Fruit fly (Drosophila melanogaster) whole organism: Measurements from ENCODE around the gene tal-3A.

ENCODE experiments used
- CG8478 ChIP-seq: fragments of >200 bp; optimal IDR thresholded peaks from 2 replicates; lab custom pipeline; 2018; ENCODE audit warnings: inconsistent platforms
- Dll ChIP-seq: fragments of >200 bp; optimal IDR thresholded peaks from 2 replicates; lab custom pipeline; 2017
- EcR ChIP-seq, 2 experiments: fragments of >200 bp; optimal IDR thresholded peaks; 2 replicates each; lab custom pipeline; 2017; ENCODE audit warnings: missing biosample characterization in 2 of 2, missing genetic modification characterization in 2 of 2, missing genetic modification reagents in 2 of 2
- pan ChIP-seq: fragments of >200 bp; optimal IDR thresholded peaks from 2 replicates; lab custom pipeline; 2017
- psq ChIP-seq: fragments of >200 bp; optimal IDR thresholded peaks from 2 replicates; lab custom pipeline; 2017
- usp ChIP-seq: fragments of >200 bp; optimal IDR thresholded peaks from 2 replicates; lab custom pipeline; 2017; ENCODE audit warnings: missing biosample characterization, missing genetic modification characterization, mixed read lengths

tal-3A gene

dm6 chr3R:13799567-13800429 is 13.1 kb upstream of the tal-3A start:
- TF ChIP-seq EcR (GFP tag; optimal IDR thresholded peaks at IDR 0.05; lab: Kevin White, UChicago), result no peak
- no peak for TF ChIP-seq psq (lab: Kevin White, UChicago)
- no peak for TF ChIP-seq pan
- TF ChIP-seq CG8478 (lab: Kevin White, UChicago), result no peak
- no peak for TF ChIP-seq Dll (lab: Kevin White, UChicago)
- TF ChIP-seq usp, result no peak

dm6 chr3R:13800430-13800848 is 12.5 kb upstream of the tal-3A start:
- no peak for TF ChIP-seq EcR (GFP tag; optimal IDR thresholded peaks at IDR 0.05; lab: Kevin White, UChicago)
- TF ChIP-seq pan, result no peak
- no peak for TF ChIP-seq CG8478 (lab: Kevin White, UChicago)
- no peak for TF ChIP-seq usp
- no peak for TF ChIP-seq Dll (lab: Kevin White, UChicago)
- no peak for TF ChIP-seq psq (lab: Kevin White, UChicago)

DNA sequence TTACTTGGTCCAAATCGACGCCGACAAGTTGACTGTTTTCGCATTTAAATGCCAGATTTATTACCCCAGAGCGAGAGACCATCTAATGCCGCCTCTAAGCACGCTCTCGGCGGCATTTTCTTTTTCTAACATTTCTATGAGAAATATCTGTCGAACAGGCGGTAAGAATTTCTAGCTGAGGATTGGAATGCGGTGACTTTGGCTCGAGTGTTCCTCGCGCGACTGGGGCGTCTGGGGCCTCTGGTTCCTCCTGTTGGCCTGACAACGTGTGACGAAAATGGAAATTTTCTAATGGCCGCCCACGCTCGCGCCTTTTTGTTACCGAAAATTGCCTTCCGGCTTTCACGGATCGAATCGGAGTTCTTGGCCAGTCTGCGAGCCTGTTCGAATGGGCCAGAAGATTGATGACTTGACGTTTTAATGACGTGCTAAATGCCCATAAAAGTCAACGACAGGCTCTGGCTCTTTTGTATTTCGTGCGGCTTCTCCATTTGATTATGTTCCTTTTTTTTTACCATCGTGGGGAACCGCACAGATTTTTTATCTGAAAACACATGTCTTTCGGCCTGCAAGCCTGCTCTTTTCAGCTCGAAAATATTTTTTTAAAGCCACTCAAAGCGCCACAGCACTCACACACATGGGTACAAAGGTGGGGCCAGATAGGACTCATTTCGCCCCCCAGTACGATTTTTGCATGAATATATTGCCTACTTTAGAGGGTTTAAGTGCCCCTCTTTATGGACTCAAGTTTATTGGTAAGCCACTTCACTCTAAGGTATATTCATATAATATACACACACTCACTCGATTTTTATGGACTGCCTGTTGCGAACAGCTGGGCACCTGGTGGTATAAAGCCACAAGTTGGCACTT is 11.5 kb upstream of the tal-3A start:
- TF ChIP-seq Dll (lab: Kevin White, UChicago), result peak; percentile 10
- no peak for TF ChIP-seq CG8478 (lab: Kevin White, UChicago)

DNA sequence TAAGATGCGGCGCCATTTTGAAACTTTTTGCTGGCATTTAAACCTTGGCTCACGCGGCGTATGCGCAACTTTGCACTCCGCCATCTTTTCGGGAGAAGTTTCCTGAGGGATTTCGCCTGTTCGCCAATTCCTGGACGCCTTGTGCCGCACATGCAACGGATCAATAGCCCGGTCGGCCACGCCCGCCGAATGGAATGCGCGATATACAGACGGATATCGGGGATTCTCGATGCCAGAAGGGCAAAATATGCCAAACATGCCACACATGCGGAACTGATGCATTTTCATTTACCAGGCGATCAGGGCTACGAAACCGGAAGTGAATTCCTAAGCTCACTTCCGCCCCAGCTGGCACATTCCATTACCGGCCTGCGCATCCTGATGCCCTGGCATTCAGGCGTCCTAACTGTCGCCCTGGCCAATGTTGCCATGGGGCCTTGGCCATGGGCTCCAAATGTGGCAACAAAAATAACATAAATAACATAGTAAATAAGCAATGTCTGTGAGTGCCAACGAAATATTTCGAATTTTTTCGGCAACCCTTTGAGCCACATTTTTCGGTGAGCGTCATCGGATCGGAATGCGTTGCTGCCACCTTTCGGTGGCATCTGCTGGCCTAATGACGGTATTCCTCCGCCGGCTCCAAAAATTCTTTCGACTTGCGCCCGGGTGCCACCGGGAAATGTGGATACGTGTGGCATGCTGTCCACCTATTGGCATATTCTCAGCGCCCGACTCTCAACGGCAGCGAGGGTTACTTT is 10.7 kb upstream of the tal-3A start:
- no peak for TF ChIP-seq psq (lab: Kevin White, UChicago)
- TF ChIP-seq CG8478 (lab: Kevin White, UChicago), result no peak
- TF ChIP-seq usp, result no peak
- no peak for TF ChIP-seq Dll (lab: Kevin White, UChicago)
- TF ChIP-seq pan, result no peak
- TF ChIP-seq EcR (GFP tag; optimal IDR thresholded peaks at IDR 0.05; lab: Kevin White, UChicago), result no peak

DNA sequence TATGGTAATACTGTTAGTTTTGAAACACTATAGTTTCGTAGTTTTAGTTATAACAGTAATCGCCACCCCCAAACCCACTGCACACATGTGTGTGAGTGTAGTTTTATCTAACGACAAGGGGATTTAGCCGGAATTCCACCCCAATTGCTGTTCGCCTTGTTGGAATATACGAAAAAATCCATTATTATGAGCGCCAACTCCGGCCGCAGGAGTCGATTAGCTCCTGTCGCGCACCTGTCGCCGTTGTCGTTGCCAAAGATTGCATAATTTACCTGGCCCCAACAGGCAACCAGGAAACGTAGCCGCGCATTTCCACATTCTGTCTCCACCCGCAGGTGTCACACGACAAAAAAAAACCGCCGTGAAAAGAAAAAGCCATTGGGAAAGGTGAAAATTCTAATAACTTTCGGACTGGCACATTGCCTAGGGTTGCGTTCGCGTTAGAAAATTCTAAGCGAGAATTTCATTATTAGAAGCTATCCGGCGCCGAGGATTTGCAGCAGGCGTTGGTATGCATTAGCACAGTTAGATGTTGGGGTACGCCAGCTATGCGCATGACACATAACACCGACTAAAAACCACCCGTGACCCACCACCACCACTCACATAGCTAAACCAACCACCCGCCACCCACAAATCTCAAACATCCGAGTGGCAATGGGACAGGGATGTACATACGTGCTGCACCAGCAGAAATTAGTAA is 9.6 kb upstream of the tal-3A start:
- TF ChIP-seq CG8478 (lab: Kevin White, UChicago) (no peak), Dll (lab: Kevin White, UChicago) (no peak), usp (no peak), pan (no peak), psq (lab: Kevin White, UChicago) (no peak), EcR (GFP tag; optimal IDR thresholded peaks at IDR 0.05; lab: Kevin White, UChicago) (no peak)

- TF ChIP-seq CG8478 (lab: Kevin White, UChicago), result no peak
- no peak for TF ChIP-seq Dll (lab: Kevin White, UChicago)
- TF ChIP-seq pan, result no peak
- no peak for TF ChIP-seq psq (lab: Kevin White, UChicago)
- TF ChIP-seq usp, result no peak
- no peak for TF ChIP-seq EcR (GFP tag; optimal IDR thresholded peaks at IDR 0.05; lab: Kevin White, UChicago)
Observed at dm6 chr3R:13803892-13804710, 8.8 kb upstream of the tal-3A start.

dm6 chr3R:13804971-13805603 is 7.8 kb upstream of the tal-3A start:
- no peak for TF ChIP-seq CG8478 (lab: Kevin White, UChicago)
- no peak for TF ChIP-seq EcR (GFP tag; optimal IDR thresholded peaks at IDR 0.05; lab: Kevin White, UChicago)
- no peak for TF ChIP-seq Dll (lab: Kevin White, UChicago)
- TF ChIP-seq pan, result no peak
- no peak for TF ChIP-seq usp
- TF ChIP-seq psq (lab: Kevin White, UChicago), result no peak

- TF ChIP-seq psq (lab: Kevin White, UChicago), result no peak
- peak in 1 of 2 experiments; percentile 93 for TF ChIP-seq EcR (GFP tag; optimal IDR thresholded peaks at IDR 0.05; lab: Kevin White, UChicago)
Observed at dm6 chr3R:13806032-13806709, 6.7 kb upstream of the tal-3A start.

- TF ChIP-seq EcR (GFP tag; optimal IDR thresholded peaks at IDR 0.05; lab: Kevin White, UChicago) (no peak), psq (lab: Kevin White, UChicago) (no peak), CG8478 (lab: Kevin White, UChicago) (no peak), pan (peak; percentile 25)
Observed at dm6 chr3R:13806710-13807093, 6.2 kb upstream of the tal-3A start.

DNA sequence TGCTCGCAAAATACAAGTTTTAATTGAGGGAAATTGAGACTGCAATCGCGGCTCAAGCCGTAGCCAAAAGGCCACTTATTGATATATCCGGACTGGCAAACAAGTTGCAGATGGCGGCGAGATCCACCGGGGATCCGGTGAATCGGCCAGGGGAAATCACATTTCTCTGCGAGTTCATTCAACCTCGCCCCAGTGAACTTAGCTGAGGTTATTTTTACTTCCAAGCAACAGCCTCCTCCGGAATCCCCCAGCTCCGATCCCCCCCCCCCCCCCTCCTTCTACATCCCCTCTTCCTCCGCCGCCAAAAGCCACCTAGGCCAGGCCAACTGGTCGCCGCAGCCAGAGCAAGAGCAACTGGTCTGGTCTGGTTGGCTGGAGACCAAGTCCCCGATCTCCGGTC is 5.6 kb upstream of the tal-3A start:
- TF ChIP-seq pan (no peak), Dll (lab: Kevin White, UChicago) (no peak), CG8478 (lab: Kevin White, UChicago) (no peak), EcR (GFP tag; optimal IDR thresholded peaks at IDR 0.05; lab: Kevin White, UChicago) (peak; percentile 61 to 99), psq (lab: Kevin White, UChicago) (no peak), usp (no peak)
